Fruit fly (Drosophila melanogaster): ENCODE measurements around the gene Srx.

dm6 chrX:17814783-17815182 is 42.0 kb upstream of the Srx start:
- TF ChIP-seq CTCF (optimal IDR thresholded peaks at IDR 0.05) (no peak), CG8478 (optimal IDR thresholded peaks at IDR 0.05) (no peak)
